Comparison of ENCODE assay signal across 1 fruit fly cellular context in genomic region chrX:8536649-8537048, dm6.
TF ChIP-seq lines count a peak whose summit lies in the region.

No protein-coding gene starts in this region.

TF ChIP-seq in whole organism, embryonic, 481 proteins besides CTCF, POLR2A, EP300 and RAD21 (continued from another document):
- TF ChIP-seq Sox102F (GFP tag; optimal IDR thresholded peaks at IDR 0.05; lab: Kevin White, UChicago) (peak; percentile 24), cas (GFP tag; IDR thresholded peaks at IDR 0.05; lab: Robert Waterston, UW) (no peak), CG4282 (GFP tag; optimal IDR thresholded peaks at IDR 0.05; lab: Kevin White, UChicago) (no peak), Taf1 (GFP tag; IDR thresholded peaks at IDR 0.05; lab: Robert Waterston, UW) (no peak), Dref (GFP tag; IDR thresholded peaks at IDR 0.05; lab: Robert Waterston, UW) (no peak), CG10462 (GFP tag; optimal IDR thresholded peaks at IDR 0.05; lab: Kevin White, UChicago) (no peak), pb (GFP tag; optimal IDR thresholded peaks at IDR 0.05; lab: Kevin White, UChicago) (no peak), org-1 (GFP tag; optimal IDR thresholded peaks at IDR 0.05; lab: Kevin White, UChicago) (no peak), luna (GFP tag; optimal IDR thresholded peaks at IDR 0.05; lab: Kevin White, UChicago) (no peak), gro (GFP tag; optimal IDR thresholded peaks at IDR 0.05; lab: Kevin White, UChicago) (peak; percentile 31), CG6272 (GFP tag; IDR thresholded peaks at IDR 0.05; lab: Robert Waterston, UW) (no peak), CG10209 (GFP tag; optimal IDR thresholded peaks at IDR 0.05; lab: Kevin White, UChicago) (no peak), cwo (GFP tag; optimal IDR thresholded peaks at IDR 0.05; lab: Kevin White, UChicago) (no peak), Bteb2 (GFP tag; optimal IDR thresholded peaks at IDR 0.05; lab: Kevin White, UChicago) (no peak), pnt (GFP tag; optimal IDR thresholded peaks at IDR 0.05; lab: Kevin White, UChicago) (no peak), CG12769 (tag; optimal IDR thresholded peaks at IDR 0.05; lab: Kevin White, UChicago) (peak; percentile 49), da (GFP tag; optimal IDR thresholded peaks at IDR 0.05; lab: Kevin White, UChicago) (no peak), dm (GFP tag; optimal IDR thresholded peaks at IDR 0.05; lab: Kevin White, UChicago) (no peak), zen2 (GFP tag; IDR thresholded peaks at IDR 0.05; lab: Robert Waterston, UW; ENCODE audit: partially characterized antibody) (no peak), tll (GFP tag; optimal IDR thresholded peaks at IDR 0.05; lab: Kevin White, UChicago) (no peak), cad (GFP tag; optimal IDR thresholded peaks at IDR 0.05; lab: Kevin White, UChicago) (no peak), HLH4C (GFP tag; IDR thresholded peaks at IDR 0.05; lab: Robert Waterston, UW; ENCODE audit: partially characterized antibody) (no peak), danr (GFP tag; IDR thresholded peaks at IDR 0.05; lab: Robert Waterston, UW) (no peak), nerfin-1 (tag; optimal IDR thresholded peaks at IDR 0.05; lab: Kevin White, UChicago) (no peak), CG16815 (GFP tag; optimal IDR thresholded peaks at IDR 0.05; lab: Kevin White, UChicago) (no peak), corto (GFP tag; optimal IDR thresholded peaks at IDR 0.05; lab: Kevin White, UChicago) (no peak), zf30C (GFP tag; optimal IDR thresholded peaks at IDR 0.05; lab: Kevin White, UChicago) (no peak), CG11504 (tag; optimal IDR thresholded peaks at IDR 0.05; lab: Kevin White, UChicago) (peak; percentile 71), stwl (tag; optimal IDR thresholded peaks at IDR 0.05; lab: Kevin White, UChicago) (peak; percentile 40), B-H2 (GFP tag; optimal IDR thresholded peaks at IDR 0.05; lab: Kevin White, UChicago) (no peak), tio (GFP tag; optimal IDR thresholded peaks at IDR 0.05; lab: Kevin White, UChicago) (no peak), MTF-1 (GFP tag; optimal IDR thresholded peaks at IDR 0.05; lab: Kevin White, UChicago; ENCODE audit: borderline replicate concordance) (no peak), Sox100B (GFP tag; optimal IDR thresholded peaks at IDR 0.05; lab: Kevin White, UChicago) (no peak), CG3407 (GFP tag; optimal IDR thresholded peaks at IDR 0.05; lab: Kevin White, UChicago) (no peak), B-H1 (GFP tag; IDR thresholded peaks at IDR 0.05; lab: Robert Waterston, UW) (peak; percentile 14; the same call in 2 of the 3 replicates), Pdp1 (GFP tag; optimal IDR thresholded peaks at IDR 0.05; lab: Kevin White, UChicago) (peak; percentile 25 to 46), CG4707 (GFP tag; optimal IDR thresholded peaks at IDR 0.05; lab: Kevin White, UChicago) (peak; percentile 5), vvl (GFP tag; IDR thresholded peaks at IDR 0.05; lab: Robert Waterston, UW) (peak; percentile 50; the same call in 1 of the 2 replicates), fu2 (GFP tag; optimal IDR thresholded peaks at IDR 0.05; lab: Kevin White, UChicago) (no peak), CG3847 (GFP tag; IDR thresholded peaks at IDR 0.05; lab: Robert Waterston, UW) (0 out of 2 replicates have a peak, but pooled peaks have one; percentile 25), bsh (GFP tag; optimal IDR thresholded peaks at IDR 0.05; lab: Kevin White, UChicago) (peak in 1 of 2 experiments; percentile 22), NK7.1 (GFP tag; optimal IDR thresholded peaks at IDR 0.05; lab: Kevin White, UChicago) (no peak), CG11398 (GFP tag; optimal IDR thresholded peaks at IDR 0.05; lab: Kevin White, UChicago) (no peak), az2 (GFP tag; optimal IDR thresholded peaks at IDR 0.05; lab: Kevin White, UChicago) (peak; percentile 2), dan (GFP tag; IDR thresholded peaks at IDR 0.05; lab: Robert Waterston, UW) (no peak), nau (GFP tag; optimal IDR thresholded peaks at IDR 0.05; lab: Kevin White, UChicago) (no peak), CG13775 (GFP tag; optimal IDR thresholded peaks at IDR 0.05; lab: Kevin White, UChicago) (no peak)
